Worm (Caenorhabditis elegans): ENCODE results near the gene F18A1.7.

DNA sequence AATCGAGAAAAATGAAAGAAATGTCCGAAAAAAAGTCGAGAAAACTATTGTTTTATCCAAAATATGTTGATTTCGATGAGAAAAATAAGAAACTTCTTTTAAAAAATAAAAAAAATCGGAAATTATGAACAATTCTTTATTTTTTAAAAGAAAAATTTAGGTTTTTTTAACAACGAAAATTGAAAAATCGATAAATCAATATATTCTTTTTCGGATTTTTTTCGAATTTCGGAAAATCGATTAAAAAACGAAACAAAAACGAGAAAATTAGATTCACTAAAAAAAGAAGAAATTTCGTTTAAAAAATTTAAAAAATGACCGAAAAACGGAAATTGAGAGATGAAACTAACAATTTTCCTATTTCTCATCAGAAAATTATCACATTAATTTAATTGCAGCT is 6.5 kb upstream of the F18A1.7 start:
- TF ChIP-seq ztf-4 (tag; optimal IDR thresholded peaks at IDR 0.05): no peak
- TF ChIP-seq fkh-10 (GFP tag; optimal IDR thresholded peaks at IDR 0.05): no peak
- no peak for TF ChIP-seq aly-2 (tag; optimal IDR thresholded peaks at IDR 0.05)
- no peak for TF ChIP-seq rnt-1 (tag; optimal IDR thresholded peaks at IDR 0.05)
- no peak for TF ChIP-seq mdl-1 (tag; optimal IDR thresholded peaks at IDR 0.05)

Measured in whole organism, L1 larva.